Worm (Caenorhabditis elegans) whole organism, L2 larva: ENCODE measurements around the gene sut-2.
"Not testable (repeated sequence)": the region's sequence is repeated elsewhere in the genome, so short reads cannot be mapped to it uniquely, and the experiment has no call there.

Experiments used
- C34F6.9 ChIP-seq: fragments of 150-350 bp; optimal IDR thresholded peaks from 2 replicates; lab custom pipeline; 2014; ENCODE audit warnings: missing biosample characterization, missing genetic modification characterization
- F13H6.1 ChIP-seq: sonication (generic microtip); optimal IDR thresholded peaks from 2 replicates; lab custom pipeline; 2016; ENCODE audit warnings: missing genetic modification characterization, missing compliant biosample characterization
- R02D3.7 ChIP-seq: fragments of 150-350 bp; optimal IDR thresholded peaks from 2 replicates; lab custom pipeline; 2014; ENCODE audit warnings: missing biosample characterization, missing genetic modification characterization
- Y55F3AM.14 ChIP-seq: fragments of 200-800 bp; sonication (Bioruptor generic); optimal IDR thresholded peaks from 2 replicates; lab custom pipeline; 2018; ENCODE audit warnings: mild to moderate bottlenecking, missing genetic modification characterization, missing compliant biosample characterization
- alr-1 ChIP-seq: fragments of 150-350 bp; optimal IDR thresholded peaks from 2 replicates; lab custom pipeline; 2014; ENCODE audit warnings: missing biosample characterization, missing genetic modification characterization
- aly-2 ChIP-seq: fragments of 150-350 bp; optimal IDR thresholded peaks from 2 replicates; lab custom pipeline; 2014; ENCODE audit warnings: missing biosample characterization, missing genetic modification characterization
- ama-1 ChIP-seq: fragments of 150-350 bp; optimal IDR thresholded peaks from 2 replicates; lab custom pipeline; 2018; ENCODE audit warnings: inconsistent platforms
- blmp-1 ChIP-seq: sonication (generic microtip); optimal IDR thresholded peaks from 2 replicates; lab custom pipeline; 2017; ENCODE audit warnings: missing genetic modification characterization, mild to moderate bottlenecking, missing compliant biosample characterization, antibody characterized with exemption, moderate library complexity; ENCODE audit not compliant: insufficient read depth
- ceh-16 ChIP-seq: fragments of 150-350 bp; optimal IDR thresholded peaks from 2 replicates; lab custom pipeline; 2014; ENCODE audit warnings: missing biosample characterization, missing genetic modification characterization
- ceh-82 ChIP-seq: fragments of 150-350 bp; optimal IDR thresholded peaks from 2 replicates; lab custom pipeline; 2014; ENCODE audit warnings: missing biosample characterization, missing genetic modification characterization
- dmd-4 ChIP-seq: sonication (generic microtip); optimal IDR thresholded peaks from 2 replicates; lab custom pipeline; 2017; ENCODE audit warnings: missing biosample characterization, missing genetic modification characterization
- egl-27 ChIP-seq: sonication (generic microtip); optimal IDR thresholded peaks from 3 replicates; lab custom pipeline; 2017; ENCODE audit warnings: missing biosample characterization, missing genetic modification reagents, missing genetic modification characterization
- elt-1 ChIP-seq: fragments of 150-350 bp; optimal IDR thresholded peaks from 2 replicates; lab custom pipeline; 2014; ENCODE audit warnings: missing biosample characterization, missing genetic modification characterization
- elt-3 ChIP-seq: sonication (generic microtip); optimal IDR thresholded peaks from 2 replicates; lab custom pipeline; 2017; ENCODE audit warnings: missing biosample characterization, missing genetic modification characterization
- fos-1 ChIP-seq: fragments of 150-350 bp; optimal IDR thresholded peaks from 2 replicates; lab custom pipeline; 2014; ENCODE audit warnings: missing biosample characterization, missing genetic modification characterization
- lin-11 ChIP-seq: fragments of 150-350 bp; sonication (generic microtip); optimal IDR thresholded peaks from 2 replicates; lab custom pipeline; 2014; ENCODE audit warnings: missing biosample characterization, missing genetic modification characterization, inconsistent platforms, mixed read lengths
- lin-13 ChIP-seq: fragments of 150-350 bp; optimal IDR thresholded peaks from 2 replicates; lab custom pipeline; 2014; ENCODE audit warnings: missing biosample characterization, missing genetic modification reagents, missing genetic modification characterization
- mab-5 ChIP-seq: fragments of 150-350 bp; optimal IDR thresholded peaks from 2 replicates; lab custom pipeline; 2014; ENCODE audit warnings: missing biosample characterization, missing genetic modification characterization
- mbf-1 ChIP-seq: sonication (generic microtip); optimal IDR thresholded peaks from 2 replicates; lab custom pipeline; 2017; ENCODE audit warnings: missing biosample characterization, missing genetic modification characterization
- mdl-1 ChIP-seq, 2 experiments: fragments of 150-350 bp in 1 of 2; sonication (generic microtip) in 1 of 2; optimal IDR thresholded peaks; 2 replicates each; lab custom pipeline; 2017; ENCODE audit warnings: missing biosample characterization in 2 of 2, missing genetic modification characterization in 2 of 2
- nhr-10 ChIP-seq: sonication (generic microtip); optimal IDR thresholded peaks from 2 replicates; lab custom pipeline; 2017; ENCODE audit warnings: missing biosample characterization, missing genetic modification characterization
- nhr-11 ChIP-seq: fragments of 150-350 bp; optimal IDR thresholded peaks from 2 replicates; lab custom pipeline; 2014; ENCODE audit warnings: missing biosample characterization, missing genetic modification characterization
- nhr-12 ChIP-seq: fragments of 150-350 bp; optimal IDR thresholded peaks from 2 replicates; lab custom pipeline; 2014; ENCODE audit warnings: missing biosample characterization, missing genetic modification characterization
- nhr-129 ChIP-seq: fragments of 150-350 bp; optimal IDR thresholded peaks from 2 replicates; lab custom pipeline; 2014; ENCODE audit warnings: missing biosample characterization, missing genetic modification characterization
- nhr-21 ChIP-seq: fragments of 150-350 bp; optimal IDR thresholded peaks from 2 replicates; lab custom pipeline; 2014; ENCODE audit warnings: missing biosample characterization, missing genetic modification characterization
- nhr-23 ChIP-seq: fragments of 150-350 bp; optimal IDR thresholded peaks from 2 replicates; lab custom pipeline; 2014; ENCODE audit warnings: missing biosample characterization, missing genetic modification reagents, missing genetic modification characterization
- nhr-237 ChIP-seq: fragments of 150-350 bp; optimal IDR thresholded peaks from 2 replicates; lab custom pipeline; 2014; ENCODE audit warnings: missing biosample characterization, missing genetic modification characterization
- nhr-25 ChIP-seq: fragments of 150-350 bp; sonication (generic microtip); optimal IDR thresholded peaks from 3 replicates; lab custom pipeline; 2014; ENCODE audit warnings: missing biosample characterization, missing genetic modification characterization
- nhr-6 ChIP-seq: fragments of 150-350 bp; optimal IDR thresholded peaks from 2 replicates; lab custom pipeline; 2014; ENCODE audit warnings: missing biosample characterization, missing genetic modification characterization
- nhr-77 ChIP-seq: fragments of 150-350 bp; optimal IDR thresholded peaks from 2 replicates; lab custom pipeline; 2014; ENCODE audit warnings: missing biosample characterization, missing genetic modification characterization
- sem-4 ChIP-seq: fragments of 150-350 bp; optimal IDR thresholded peaks from 2 replicates; lab custom pipeline; 2014; ENCODE audit warnings: missing biosample characterization, missing genetic modification reagents, missing genetic modification characterization
- skn-1 ChIP-seq: sonication (generic microtip); optimal IDR thresholded peaks from 2 replicates; lab custom pipeline; 2017; ENCODE audit warnings: missing biosample characterization, missing genetic modification characterization
- sma-3 ChIP-seq: sonication (generic microtip); optimal IDR thresholded peaks from 2 replicates; lab custom pipeline; 2016; ENCODE audit warnings: missing genetic modification reagents, missing genetic modification characterization, missing compliant biosample characterization
- sma-9 ChIP-seq, 2 experiments: fragments of 150-350 bp in 1 of 2; sonication (generic microtip) in 1 of 2; optimal IDR thresholded peaks; 2 replicates each; lab custom pipeline; 2014 to 2016; ENCODE audit warnings: missing genetic modification characterization in 2 of 2, mild to moderate bottlenecking in 1 of 2, missing biosample characterization in 1 of 2, missing compliant biosample characterization in 1 of 2, missing genetic modification reagents in 1 of 2, moderate library complexity in 1 of 2
- unc-55 ChIP-seq: fragments of 150-350 bp; sonication (generic microtip); optimal IDR thresholded peaks from 3 replicates; lab custom pipeline; 2014; ENCODE audit warnings: missing biosample characterization, missing genetic modification reagents, missing genetic modification characterization
- ztf-1 ChIP-seq: fragments of 200-800 bp; sonication (Bioruptor generic); conservative IDR thresholded peaks from 2 replicates; pipeline ENCODE4 v1.3.6; 2022; ENCODE audit warnings: missing genetic modification characterization, missing compliant biosample characterization
- ztf-11 ChIP-seq: sonication (generic microtip); optimal IDR thresholded peaks from 2 replicates; lab custom pipeline; 2017; ENCODE audit warnings: missing biosample characterization, missing genetic modification characterization
- ztf-4 ChIP-seq: fragments of 150-350 bp; optimal IDR thresholded peaks from 2 replicates; lab custom pipeline; 2014; ENCODE audit warnings: missing biosample characterization, missing genetic modification characterization

sut-2 gene

DNA sequence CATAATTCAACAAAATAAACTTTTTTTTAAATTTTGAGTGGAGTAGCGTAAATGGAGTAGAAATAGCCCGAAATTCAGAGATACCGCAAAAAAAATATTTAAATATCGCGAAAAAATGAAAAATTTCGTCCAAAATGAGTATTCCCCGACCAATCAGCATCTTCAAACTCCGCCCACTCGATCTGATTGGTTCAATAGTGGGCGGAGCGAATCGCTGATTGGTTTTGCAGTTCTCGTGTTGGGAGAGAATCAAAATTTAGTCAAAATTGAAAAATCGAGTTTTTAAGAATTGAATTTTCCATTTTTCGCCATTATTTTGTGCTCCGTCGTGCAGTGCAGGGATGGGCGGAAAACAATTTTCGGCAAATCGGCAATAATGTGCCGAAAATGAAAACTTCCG lies 5.6 kb upstream of the sut-2 start:
- TF ChIP-seq skn-1 (tag; lab: Kevin White, UChicago), result no peak
- no peak for TF ChIP-seq nhr-12 (tag; lab: Kevin White, UChicago)
- TF ChIP-seq mbf-1, result no peak
- no peak for TF ChIP-seq ztf-11 (tag; lab: Kevin White, UChicago)
- TF ChIP-seq dmd-4, result no peak
- TF ChIP-seq ztf-1 (GFP tag; lab: Robert Waterston, UW), result no peak

DNA sequence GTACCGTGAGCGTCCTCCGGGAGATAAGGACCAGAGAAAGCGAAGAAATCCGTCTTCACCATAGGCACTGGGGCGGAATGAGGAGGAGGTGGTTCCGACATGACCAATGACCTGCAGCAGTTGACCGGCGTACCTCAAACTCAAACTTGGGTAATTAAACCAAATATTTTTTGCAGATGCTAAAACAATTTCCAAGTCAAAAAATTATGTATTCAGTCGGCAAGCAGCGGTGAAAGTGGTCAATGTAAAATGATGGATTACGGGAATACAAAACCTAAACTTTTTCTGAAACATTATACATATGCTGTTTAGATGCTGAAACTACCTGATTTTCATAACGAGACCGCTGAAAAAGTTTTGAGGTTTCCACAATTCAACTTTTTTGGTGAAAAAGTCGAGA lies 4.0 kb upstream of the sut-2 start, which contains the start of gene hpo-39:
Gene hpo-39 (minus strand): TSS at position 101 of the 400 bp plus-strand sequence.
- not testable (repeated sequence) for TF ChIP-seq sma-3; Y55F3AM.14 (GFP tag; lab: Kevin White, UChicago); nhr-11

DNA sequence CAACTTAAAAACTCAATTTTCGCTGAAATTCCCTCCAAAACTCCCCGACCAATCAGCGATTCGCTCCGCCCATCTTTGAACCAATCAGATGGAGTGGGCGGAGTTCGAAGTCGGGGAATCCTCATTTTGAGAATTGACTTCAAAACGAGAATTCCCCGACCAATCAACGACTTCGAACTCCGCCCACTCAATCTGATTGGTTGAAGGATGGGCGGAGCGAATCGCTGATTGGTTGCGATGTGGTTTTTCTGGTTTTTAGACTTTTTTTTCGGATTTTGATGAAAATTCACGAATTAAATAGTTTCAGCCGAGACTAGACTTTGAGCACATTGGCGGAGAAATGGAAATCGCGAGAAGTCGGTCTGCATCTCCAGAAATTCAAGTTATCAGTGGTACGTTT lies 2.1 kb upstream of the sut-2 start:
- TF ChIP-seq blmp-1 (tag; lab: Kevin White, UChicago) (no peak), ceh-82 (tag; lab: Kevin White, UChicago) (no peak), lin-13 (GFP tag; lab: Kevin White, UChicago) (no peak)

DNA sequence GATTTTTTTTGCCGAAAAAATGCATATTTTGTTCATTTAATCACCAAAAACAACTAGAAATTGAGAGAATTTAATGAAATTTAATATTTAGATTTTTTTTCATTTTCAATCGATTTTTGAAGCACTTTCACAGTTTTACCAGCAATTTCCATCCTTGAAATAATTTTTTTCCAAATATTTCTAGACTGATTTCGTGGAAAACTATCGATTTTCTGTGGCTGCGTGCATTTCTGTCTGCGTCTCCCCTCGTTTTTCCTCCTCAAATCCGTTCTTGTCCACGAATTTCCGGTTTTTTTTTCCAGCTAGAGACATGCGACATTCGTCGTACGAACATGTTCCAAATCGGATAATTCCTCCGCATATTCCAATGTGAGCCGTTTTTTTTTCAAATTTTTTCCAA lies 984 bp upstream of the sut-2 start, which contains the start of gene Y61A9LA.3:
Gene Y61A9LA.3 (plus strand): TSS at position 301 of the 400 bp plus-strand sequence.
- TF ChIP-seq skn-1 (tag; lab: Kevin White, UChicago) (no peak), nhr-25 (tag; lab: Kevin White, UChicago) (no peak), F13H6.1 (tag; lab: Kevin White, UChicago) (no peak), elt-1 (no peak), mab-5 (tag; lab: Kevin White, UChicago) (no peak), alr-1 (tag; lab: Kevin White, UChicago) (no peak), unc-55 (GFP tag; lab: Kevin White, UChicago) (no peak), Y55F3AM.14 (GFP tag; lab: Kevin White, UChicago) (no peak), lin-13 (GFP tag; lab: Kevin White, UChicago) (no peak), C34F6.9 (tag; lab: Kevin White, UChicago) (no peak), lin-11 (tag; lab: Kevin White, UChicago) (no peak), nhr-237 (tag; lab: Kevin White, UChicago) (no peak), nhr-21 (tag; lab: Kevin White, UChicago) (no peak), nhr-12 (tag; lab: Kevin White, UChicago) (no peak), ztf-1 (GFP tag; lab: Robert Waterston, UW) (no peak), sma-3 (no peak), nhr-77 (tag; lab: Kevin White, UChicago) (no peak), ama-1 (lab: Kevin White, UChicago) (no peak)

DNA sequence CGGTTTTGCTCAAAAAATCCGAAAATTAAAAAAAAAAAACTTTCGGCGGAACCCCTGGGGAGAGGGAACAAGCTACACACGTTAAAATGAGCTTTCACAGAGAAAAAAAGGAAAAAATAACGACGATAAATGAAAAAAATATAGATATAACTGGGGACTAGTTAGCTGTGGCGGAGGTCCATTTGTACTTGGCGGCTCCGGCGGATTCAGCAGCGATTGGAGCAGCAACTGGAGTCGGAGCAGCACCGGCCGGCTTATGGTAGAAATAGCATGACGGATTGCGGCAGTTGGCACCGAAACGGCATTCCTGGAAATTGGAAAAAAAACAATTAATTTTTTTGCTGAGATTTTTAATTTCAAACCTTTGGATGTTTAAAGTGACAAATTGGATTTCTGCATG lies 7.4 kb downstream of the sut-2 start:
- TF ChIP-seq egl-27 (tag; lab: Kevin White, UChicago), result no peak
- TF ChIP-seq fos-1 (tag; lab: Kevin White, UChicago), result no peak
- no peak for TF ChIP-seq alr-1 (tag; lab: Kevin White, UChicago)
- TF ChIP-seq nhr-77 (tag; lab: Kevin White, UChicago), result no peak
- TF ChIP-seq mab-5 (tag; lab: Kevin White, UChicago), result no peak
- TF ChIP-seq elt-3 (tag; lab: Kevin White, UChicago), result no peak
- no peak for TF ChIP-seq nhr-10
- no peak for TF ChIP-seq unc-55 (GFP tag; lab: Kevin White, UChicago)
- no peak for TF ChIP-seq skn-1 (tag; lab: Kevin White, UChicago)
- no peak for TF ChIP-seq dmd-4
- no peak for TF ChIP-seq R02D3.7 (tag; lab: Kevin White, UChicago)
- TF ChIP-seq nhr-6, result no peak
- TF ChIP-seq mbf-1, result no peak

- not testable (repeated sequence) for TF ChIP-seq lin-11 (tag; lab: Kevin White, UChicago); elt-1; R02D3.7 (tag; lab: Kevin White, UChicago)
Observed at ce11 chrV:4560441-4560840, 9.4 kb downstream of the sut-2 start, which contains the start of gene Y61A9LA.4. Y61A9LA.4 (plus strand) TSS chrV:4560741.

DNA sequence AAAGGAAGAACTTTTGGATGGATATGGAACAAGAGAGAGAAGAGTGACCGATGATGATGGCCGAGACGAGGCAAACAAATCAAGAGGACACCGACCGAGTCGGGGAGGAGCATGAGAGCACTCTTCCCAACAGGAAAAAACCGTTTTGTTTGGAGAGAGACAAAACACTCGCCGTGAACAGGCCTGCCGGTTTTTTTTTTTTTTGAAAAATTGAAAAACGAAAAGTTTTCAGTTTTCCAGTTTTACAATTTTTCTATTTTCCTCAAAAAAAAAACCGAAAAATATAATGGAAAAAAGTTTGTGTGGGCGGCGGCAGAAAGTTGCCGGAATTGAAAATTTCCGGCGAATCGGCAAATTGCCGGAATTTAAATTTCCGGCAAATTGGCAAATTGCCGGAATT lies 10.1 kb downstream of the sut-2 start, which contains the start of gene Y61A9LA.7:
Gene Y61A9LA.7 (minus strand): TSS at position 101 of the 400 bp plus-strand sequence.
- TF ChIP-seq nhr-23 (tag; lab: Kevin White, UChicago) (no peak), blmp-1 (tag; lab: Kevin White, UChicago) (no peak), nhr-25 (tag; lab: Kevin White, UChicago) (no peak), mdl-1 (tag; optimal IDR thresholded peaks at IDR 0.05; lab: Kevin White, UChicago) (no peak), unc-55 (GFP tag; lab: Kevin White, UChicago) (no peak), elt-3 (tag; lab: Kevin White, UChicago) (no peak), sma-9 (GFP tag; optimal IDR thresholded peaks at IDR 0.05; lab: Kevin White, UChicago) (no peak), sma-9 (tag; optimal IDR thresholded peaks at IDR 0.05; lab: Kevin White, UChicago) (no peak), ztf-11 (tag; lab: Kevin White, UChicago) (no peak), mab-5 (tag; lab: Kevin White, UChicago) (no peak), aly-2 (tag; lab: Kevin White, UChicago) (no peak), lin-11 (tag; lab: Kevin White, UChicago) (no peak), nhr-129 (tag; lab: Kevin White, UChicago) (no peak), elt-1 (no peak), lin-13 (GFP tag; lab: Kevin White, UChicago) (no peak), sem-4 (tag; lab: Kevin White, UChicago) (no peak), nhr-12 (tag; lab: Kevin White, UChicago) (no peak), ceh-16 (tag; lab: Kevin White, UChicago) (no peak), ztf-4 (tag; lab: Kevin White, UChicago) (no peak), egl-27 (tag; lab: Kevin White, UChicago) (no peak)
